Worm (Caenorhabditis elegans) whole organism, L1 larva: ENCODE measurements around the gene swt-1.
A peak's percentile ranks its signal among the peaks of the same experiment; 100 is the strongest.

Experiments
- C04F5.9 ChIP-seq: sonication (generic microtip); optimal IDR thresholded peaks from 2 replicates; lab custom pipeline; 2016; ENCODE audit warnings: missing genetic modification characterization, missing compliant biosample characterization
- C34B4.2 ChIP-seq: sonication (generic microtip); optimal IDR thresholded peaks from 2 replicates; lab custom pipeline; 2017; ENCODE audit warnings: mild to moderate bottlenecking, missing genetic modification characterization, missing compliant biosample characterization
- aha-1 ChIP-seq: fragments of 150-350 bp; optimal IDR thresholded peaks from 2 replicates; lab custom pipeline; 2014; ENCODE audit warnings: missing biosample characterization, missing genetic modification characterization
- alr-1 ChIP-seq: fragments of 200-800 bp; sonication (Bioruptor generic); optimal IDR thresholded peaks from 2 replicates; lab custom pipeline; 2018; ENCODE audit warnings: borderline replicate concordance, mild to moderate bottlenecking, missing genetic modification characterization, missing compliant biosample characterization
- aly-2 ChIP-seq: fragments of 150-350 bp; optimal IDR thresholded peaks from 2 replicates; lab custom pipeline; 2014; ENCODE audit warnings: missing biosample characterization, missing genetic modification characterization
- ama-1 ChIP-seq: fragments of 150-350 bp; optimal IDR thresholded peaks from 2 replicates; lab custom pipeline; 2014
- ceh-88 ChIP-seq: fragments of 200-800 bp; sonication (Bioruptor generic); IDR thresholded peaks from 2 replicates; pipeline ENCODE4 v1.3.6; 2022; ENCODE audit warnings: missing genetic modification characterization, missing compliant biosample characterization
- ceh-90 ChIP-seq: sonication (generic microtip); optimal IDR thresholded peaks from 2 replicates; lab custom pipeline; 2016; ENCODE audit warnings: missing genetic modification characterization, missing compliant biosample characterization
- dpl-1 ChIP-seq, 3 experiments: fragments of 150-350 bp in 2 of 3; sonication (generic microtip) in 1 of 3; optimal IDR thresholded peaks; 2 replicates each; lab custom pipeline; 2014 to 2017; ENCODE audit warnings: missing biosample characterization in 3 of 3, missing genetic modification characterization in 3 of 3, missing genetic modification reagents in 3 of 3
- efl-3 ChIP-seq: fragments of 200-800 bp; sonication (Bioruptor generic); optimal IDR thresholded peaks from 2 replicates; lab custom pipeline; 2018; ENCODE audit warnings: mild to moderate bottlenecking, missing genetic modification characterization, missing compliant biosample characterization
- egl-27 ChIP-seq, 2 experiments: fragments of 150-350 bp in 1 of 2; sonication (generic microtip); optimal IDR thresholded peaks; 3 replicates each; lab custom pipeline; 2017 to 2018; ENCODE audit warnings: missing biosample characterization in 2 of 2, missing genetic modification characterization in 2 of 2, missing genetic modification reagents in 2 of 2
- fkh-4 ChIP-seq: sonication (generic microtip); optimal IDR thresholded peaks from 2 replicates; lab custom pipeline; 2016; ENCODE audit warnings: missing compliant biosample characterization, missing genetic modification characterization, borderline replicate concordance
- fkh-8 ChIP-seq: sonication (generic microtip); optimal IDR thresholded peaks from 2 replicates; lab custom pipeline; 2016; ENCODE audit warnings: mild to moderate bottlenecking, missing genetic modification characterization, missing compliant biosample characterization
- fos-1 ChIP-seq: fragments of 150-350 bp; optimal IDR thresholded peaks from 2 replicates; lab custom pipeline; 2014; ENCODE audit warnings: missing biosample characterization, missing genetic modification characterization
- hlh-17 ChIP-seq: fragments of 200-800 bp; sonication (Bioruptor generic); optimal IDR thresholded peaks from 2 replicates; lab custom pipeline; 2018; ENCODE audit warnings: missing genetic modification characterization, mild to moderate bottlenecking, missing compliant biosample characterization, moderate library complexity, borderline replicate concordance
- hlh-4 ChIP-seq: sonication (generic microtip); optimal IDR thresholded peaks from 2 replicates; lab custom pipeline; 2016; ENCODE audit warnings: mild to moderate bottlenecking, missing genetic modification characterization, missing compliant biosample characterization
- hpl-2 ChIP-seq: fragments of 150-350 bp; optimal IDR thresholded peaks from 2 replicates; lab custom pipeline; 2014; ENCODE audit warnings: missing biosample characterization, missing genetic modification reagents, missing genetic modification characterization
- isw-1 ChIP-seq: fragments of 200-800 bp; sonication (Bioruptor generic); IDR thresholded peaks from 2 replicates; pipeline ENCODE4 v1.3.6; 2022; ENCODE audit warnings: missing genetic modification characterization, missing compliant biosample characterization
- lin-13 ChIP-seq: fragments of 150-350 bp; optimal IDR thresholded peaks from 2 replicates; lab custom pipeline; 2014; ENCODE audit warnings: missing biosample characterization, missing genetic modification reagents, missing genetic modification characterization
- lin-14 ChIP-seq: fragments of 200-800 bp; sonication (Bioruptor generic); optimal IDR thresholded peaks from 2 replicates; lab custom pipeline; 2018; ENCODE audit warnings: mild to moderate bottlenecking, missing genetic modification characterization, moderate library complexity, missing compliant biosample characterization
- lin-15B ChIP-seq: fragments of 150-350 bp; sonication (generic microtip); optimal IDR thresholded peaks from 3 replicates; lab custom pipeline; 2014; ENCODE audit warnings: missing biosample characterization, missing genetic modification characterization
- lin-35 ChIP-seq, 2 experiments: fragments of 150-350 bp; optimal IDR thresholded peaks; 2 replicates each; lab custom pipeline; 2014; ENCODE audit warnings: missing biosample characterization in 2 of 2, missing genetic modification characterization in 2 of 2, missing genetic modification reagents in 2 of 2
- lin-39 ChIP-seq: fragments of 150-350 bp; optimal IDR thresholded peaks from 2 replicates; lab custom pipeline; 2014; ENCODE audit warnings: missing biosample characterization, missing genetic modification reagents, missing genetic modification characterization
- lsy-2 ChIP-seq, 2 experiments: fragments of 150-350 bp; optimal IDR thresholded peaks; 2 replicates each; lab custom pipeline; 2014; ENCODE audit warnings: missing biosample characterization in 2 of 2, missing genetic modification characterization in 2 of 2
- mab-9 ChIP-seq: fragments of 200-800 bp; sonication (Bioruptor generic); IDR thresholded peaks from 2 replicates; pipeline ENCODE4 v1.3.6; 2022; ENCODE audit warnings: missing genetic modification reagents, missing genetic modification characterization, missing compliant biosample characterization
- mef-2 ChIP-seq: fragments of 150-350 bp; optimal IDR thresholded peaks from 2 replicates; lab custom pipeline; 2014; ENCODE audit warnings: missing biosample characterization, missing genetic modification characterization
- nhr-11 ChIP-seq: fragments of 150-350 bp; optimal IDR thresholded peaks from 2 replicates; lab custom pipeline; 2014; ENCODE audit warnings: missing biosample characterization, missing genetic modification characterization
- nhr-12 ChIP-seq: sonication (generic microtip); optimal IDR thresholded peaks from 2 replicates; lab custom pipeline; 2017; ENCODE audit warnings: missing biosample characterization, missing genetic modification characterization
- nhr-20 ChIP-seq: sonication (generic microtip); optimal IDR thresholded peaks from 2 replicates; lab custom pipeline; 2016; ENCODE audit warnings: mild to moderate bottlenecking, missing genetic modification characterization, missing compliant biosample characterization
- nhr-237 ChIP-seq: fragments of 150-350 bp; optimal IDR thresholded peaks from 2 replicates; lab custom pipeline; 2014; ENCODE audit warnings: missing biosample characterization, missing genetic modification characterization
- nhr-47 ChIP-seq: sonication (generic microtip); optimal IDR thresholded peaks from 2 replicates; lab custom pipeline; 2016; ENCODE audit warnings: mild to moderate bottlenecking, missing genetic modification characterization, moderate library complexity, missing compliant biosample characterization
- nhr-71 ChIP-seq: sonication (generic microtip); optimal IDR thresholded peaks from 2 replicates; lab custom pipeline; 2016; ENCODE audit warnings: mild to moderate bottlenecking, missing genetic modification characterization, moderate library complexity, missing compliant biosample characterization
- nhr-76 ChIP-seq: sonication (generic microtip); optimal IDR thresholded peaks from 2 replicates; lab custom pipeline; 2017; ENCODE audit warnings: missing biosample characterization, missing genetic modification characterization
- nhr-84 ChIP-seq: sonication (generic microtip); optimal IDR thresholded peaks from 2 replicates; lab custom pipeline; 2017; ENCODE audit warnings: missing biosample characterization, missing genetic modification characterization
- nhr-90 ChIP-seq: sonication (generic microtip); optimal IDR thresholded peaks from 2 replicates; lab custom pipeline; 2016; ENCODE audit warnings: mild to moderate bottlenecking, missing genetic modification characterization, missing compliant biosample characterization; ENCODE audit not compliant: poor library complexity
- pax-3 ChIP-seq: fragments of 200-800 bp; sonication (Bioruptor generic); optimal IDR thresholded peaks from 2 replicates; lab custom pipeline; 2018; ENCODE audit warnings: mild to moderate bottlenecking, missing genetic modification characterization, moderate library complexity, missing compliant biosample characterization
- pqm-1 ChIP-seq: sonication (generic microtip); optimal IDR thresholded peaks from 3 replicates; lab custom pipeline; 2017; ENCODE audit warnings: missing biosample characterization, missing genetic modification characterization
- rnt-1 ChIP-seq: sonication (generic microtip); optimal IDR thresholded peaks from 2 replicates; lab custom pipeline; 2016; ENCODE audit warnings: mild to moderate bottlenecking, missing genetic modification characterization, moderate library complexity, missing compliant biosample characterization
- skn-1 ChIP-seq: fragments of 150-350 bp; optimal IDR thresholded peaks from 2 replicates; lab custom pipeline; 2014; ENCODE audit warnings: missing biosample characterization, missing genetic modification characterization
- snpc-4 ChIP-seq: fragments of 150-350 bp; optimal IDR thresholded peaks from 2 replicates; lab custom pipeline; 2014; ENCODE audit warnings: missing biosample characterization, missing genetic modification characterization
- sox-4 ChIP-seq: sonication (generic microtip); optimal IDR thresholded peaks from 2 replicates; lab custom pipeline; 2016; ENCODE audit warnings: missing genetic modification characterization, missing compliant biosample characterization
- sptf-1 ChIP-seq: fragments of 150-350 bp; optimal IDR thresholded peaks from 2 replicates; lab custom pipeline; 2014; ENCODE audit warnings: missing biosample characterization, missing genetic modification characterization
- sup-37 ChIP-seq: fragments of 200-800 bp; sonication (Bioruptor generic); optimal IDR thresholded peaks from 2 replicates; lab custom pipeline; 2018; ENCODE audit warnings: mild to moderate bottlenecking, missing genetic modification characterization, missing compliant biosample characterization
- swsn-7 ChIP-seq: sonication (generic microtip); optimal IDR thresholded peaks from 2 replicates; lab custom pipeline; 2016; ENCODE audit warnings: missing genetic modification characterization, missing compliant biosample characterization
- tlp-1 ChIP-seq: fragments of 150-350 bp; optimal IDR thresholded peaks from 2 replicates; lab custom pipeline; 2014; ENCODE audit warnings: missing biosample characterization, missing genetic modification characterization
- unc-130 ChIP-seq: fragments of 150-350 bp; optimal IDR thresholded peaks from 2 replicates; lab custom pipeline; 2017; ENCODE audit warnings: missing biosample characterization, missing genetic modification characterization, inconsistent platforms
- unc-30 ChIP-seq: sonication (generic microtip); optimal IDR thresholded peaks from 2 replicates; lab custom pipeline; 2017; ENCODE audit warnings: missing biosample characterization, missing genetic modification characterization
- unc-86 ChIP-seq: sonication (generic microtip); optimal IDR thresholded peaks from 2 replicates; lab custom pipeline; 2016; ENCODE audit warnings: missing genetic modification characterization, missing compliant biosample characterization
- vab-15 ChIP-seq: sonication (generic microtip); optimal IDR thresholded peaks from 2 replicates; lab custom pipeline; 2017; ENCODE audit warnings: missing genotype, mild to moderate bottlenecking, missing genetic modification characterization, missing compliant biosample characterization
- xbp-1 ChIP-seq: sonication (generic microtip); optimal IDR thresholded peaks from 2 replicates; lab custom pipeline; 2016; ENCODE audit warnings: missing genetic modification characterization, missing compliant biosample characterization
- zag-1 ChIP-seq: fragments of 150-350 bp; optimal IDR thresholded peaks from 2 replicates; lab custom pipeline; 2014; ENCODE audit warnings: missing biosample characterization, missing genetic modification characterization
- zip-4 ChIP-seq: fragments of 200-800 bp; sonication (Bioruptor generic); optimal IDR thresholded peaks from 2 replicates; lab custom pipeline; 2018; ENCODE audit warnings: mild to moderate bottlenecking, missing genetic modification characterization, moderate library complexity, missing compliant biosample characterization
- ztf-4 ChIP-seq: fragments of 150-350 bp; optimal IDR thresholded peaks from 2 replicates; lab custom pipeline; 2014; ENCODE audit warnings: missing biosample characterization, missing genetic modification characterization

The swt-1 gene

DNA sequence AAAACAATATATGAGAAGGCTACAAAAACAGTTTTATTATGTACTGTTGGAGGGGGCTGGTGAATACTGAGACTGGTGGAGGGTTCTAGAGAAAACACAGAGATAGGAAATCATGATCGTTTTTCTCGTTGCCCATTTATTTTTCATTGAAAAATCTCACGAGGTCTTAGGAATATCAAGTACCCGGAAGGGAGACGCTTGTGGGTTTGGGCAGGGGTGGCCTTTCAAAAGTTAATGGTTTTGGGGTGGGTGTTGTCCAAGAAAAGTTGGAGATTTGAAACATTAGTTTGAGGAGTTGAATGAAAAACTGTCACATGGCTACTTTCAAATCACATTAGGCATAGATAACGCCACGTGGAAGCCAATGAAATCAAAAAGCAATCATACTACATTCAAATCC, 12.6 kb upstream of the swt-1 start (continued):
- no peak for TF ChIP-seq alr-1 (tag; lab: Kevin White, UChicago)
- no peak for TF ChIP-seq mab-9 (GFP tag; lab: Robert Waterston, UW)
- no peak for TF ChIP-seq lin-39 (tag; lab: Kevin White, UChicago)
- no peak for TF ChIP-seq ceh-90 (tag; lab: Kevin White, UChicago)
- TF ChIP-seq egl-27 (tag; optimal IDR thresholded peaks at IDR 0.05; lab: Kevin White, UChicago): no peak
- TF ChIP-seq fkh-4 (tag; lab: Kevin White, UChicago): no peak
- TF ChIP-seq nhr-76 (tag; lab: Kevin White, UChicago): no peak
- no peak for TF ChIP-seq xbp-1 (tag; lab: Kevin White, UChicago)
- no peak for TF ChIP-seq lin-13 (GFP tag; lab: Kevin White, UChicago)
- peak; percentile 53 for TF ChIP-seq lin-14 (GFP tag; lab: Kevin White, UChicago)
- no peak for TF ChIP-seq mef-2
- TF ChIP-seq C04F5.9 (tag; lab: Kevin White, UChicago): no peak
- TF ChIP-seq ceh-88 (GFP tag; lab: Robert Waterston, UW): no peak
- TF ChIP-seq unc-130 (tag; lab: Kevin White, UChicago): no peak
- TF ChIP-seq hlh-17 (GFP tag; lab: Kevin White, UChicago): no peak
- no peak for TF ChIP-seq ztf-4 (tag; lab: Kevin White, UChicago)
- TF ChIP-seq efl-3 (GFP tag; lab: Kevin White, UChicago): no peak
- TF ChIP-seq lsy-2 (tag; optimal IDR thresholded peaks at IDR 0.05; lab: Kevin White, UChicago): no peak
- peak; percentile 29 for TF ChIP-seq nhr-20 (tag; lab: Kevin White, UChicago)
- no peak for TF ChIP-seq hlh-4
- TF ChIP-seq nhr-237: no peak
- TF ChIP-seq nhr-11 (tag; lab: Kevin White, UChicago): no peak
- no peak for TF ChIP-seq fos-1 (tag; lab: Kevin White, UChicago)
- TF ChIP-seq hpl-2 (GFP tag; lab: Kevin White, UChicago): no peak
- no peak for TF ChIP-seq snpc-4 (tag; lab: Kevin White, UChicago)
- no peak for TF ChIP-seq vab-15 (tag; lab: Kevin White, UChicago)
- TF ChIP-seq zip-4: no peak
- TF ChIP-seq isw-1 (GFP tag; lab: Robert Waterston, UW): no peak
- TF ChIP-seq nhr-71 (tag; lab: Kevin White, UChicago): peak; percentile 38
- no peak for TF ChIP-seq aly-2 (tag; lab: Kevin White, UChicago)
- peak in 1 of 3 experiments; percentile 3 for TF ChIP-seq dpl-1 (GFP tag; optimal IDR thresholded peaks at IDR 0.05; lab: Kevin White, UChicago)
- TF ChIP-seq tlp-1 (tag; lab: Kevin White, UChicago): no peak
- no peak for TF ChIP-seq C34B4.2 (tag; lab: Kevin White, UChicago)
- no peak for TF ChIP-seq sup-37 (GFP tag; lab: Kevin White, UChicago)
- no peak for TF ChIP-seq lin-35 (GFP tag; optimal IDR thresholded peaks at IDR 0.05; lab: Kevin White, UChicago)
- no peak for TF ChIP-seq nhr-47 (tag; lab: Kevin White, UChicago)
- TF ChIP-seq sptf-1 (tag; lab: Kevin White, UChicago): no peak
- TF ChIP-seq ama-1: no peak
- TF ChIP-seq zag-1 (tag; lab: Kevin White, UChicago): no peak
- TF ChIP-seq skn-1 (tag; lab: Kevin White, UChicago): no peak
- no peak for TF ChIP-seq lin-15B (tag; lab: Kevin White, UChicago)
- TF ChIP-seq pax-3 (tag; lab: Kevin White, UChicago): no peak
- no peak for TF ChIP-seq nhr-84 (tag; lab: Kevin White, UChicago)
- TF ChIP-seq pqm-1 (tag; lab: Kevin White, UChicago): no peak
- no peak for TF ChIP-seq unc-30 (tag; lab: Kevin White, UChicago)
- no peak for TF ChIP-seq fkh-8 (tag; lab: Kevin White, UChicago)
- no peak for TF ChIP-seq unc-86
- no peak for TF ChIP-seq rnt-1 (tag; lab: Kevin White, UChicago)
- no peak for TF ChIP-seq aha-1 (tag; lab: Kevin White, UChicago)
- TF ChIP-seq swsn-7 (tag; lab: Kevin White, UChicago): no peak
- TF ChIP-seq nhr-12 (tag; lab: Kevin White, UChicago): no peak
- no peak for TF ChIP-seq sox-4 (tag; lab: Kevin White, UChicago)
- TF ChIP-seq nhr-90 (tag; lab: Kevin White, UChicago): peak; percentile 27
